Worm (Caenorhabditis elegans): ENCODE measurements around the gene Y56A3A.16.

The Y56A3A.16 gene

ce11 chrIII:11921658-11922098 lies 7.6 kb upstream of the Y56A3A.16 start, which contains the start of gene Y56A3A.22 (continued):
- TF ChIP-seq aha-1 (tag) (peak; percentile 96), mdt-29 (GFP tag; IDR thresholded peaks at IDR 0.05) (no peak), spr-1 (tag; optimal IDR thresholded peaks at IDR 0.05) (peak; percentile 30), lin-29 (GFP tag; IDR thresholded peaks at IDR 0.05) (no peak), spr-3 (GFP tag; optimal IDR thresholded peaks at IDR 0.05) (peak; percentile 67), daf-16 (GFP tag; optimal IDR thresholded peaks at IDR 0.05) (peak in 1 of 2 experiments; percentile 69), daf-16 (tag; optimal IDR thresholded peaks at IDR 0.05) (peak; percentile 27), ZK546.5 (tag; optimal IDR thresholded peaks at IDR 0.05) (no peak), ctbp-1 (GFP tag; IDR thresholded peaks at IDR 0.05) (0 out of 2 replicates have a peak, but pooled peaks have one; percentile 37), snpc-4 (tag; optimal IDR thresholded peaks at IDR 0.05) (no peak), madf-9 (GFP tag; conservative IDR thresholded peaks at IDR 0.05) (peak; percentile 17; the same call in 1 of the 2 replicates), ama-1 (optimal IDR thresholded peaks at IDR 0.05) (peak; percentile 92), lin-39 (tag; optimal IDR thresholded peaks at IDR 0.05) (no peak), madf-5 (GFP tag; IDR thresholded peaks at IDR 0.05) (no peak), ceh-20 (GFP tag; IDR thresholded peaks at IDR 0.05) (peak; percentile 50; the same call in 1 of the 2 replicates), pha-4 (GFP tag; IDR thresholded peaks at IDR 0.05) (peak; percentile 58; the same call in 1 of the 2 replicates), pha-4 (tag; optimal IDR thresholded peaks at IDR 0.05) (no peak), nhr-25 (tag; optimal IDR thresholded peaks at IDR 0.05; ENCODE audit: borderline replicate concordance, insufficient read depth) (no peak), hlh-11 (tag; optimal IDR thresholded peaks at IDR 0.05) (peak; percentile 42), lin-38 (GFP tag; IDR thresholded peaks at IDR 0.05) (peak; percentile 55), mdl-1 (tag; optimal IDR thresholded peaks at IDR 0.05) (no peak), T26A8.4 (GFP tag; IDR thresholded peaks at IDR 0.05) (peak; percentile 85), nhr-11 (tag; optimal IDR thresholded peaks at IDR 0.05) (no peak), aly-2 (tag; optimal IDR thresholded peaks at IDR 0.05) (no peak), set-16 (GFP tag; IDR thresholded peaks at IDR 0.05) (peak; percentile 22; the same call in 1 of the 2 replicates), nhr-10 (tag; optimal IDR thresholded peaks at IDR 0.05) (no peak), ztf-11 (tag; optimal IDR thresholded peaks at IDR 0.05) (no peak), dmd-9 (GFP tag; IDR thresholded peaks at IDR 0.05) (no peak), zfp-3 (GFP tag; conservative IDR thresholded peaks at IDR 0.05) (no peak; the same call in 1 of the 2 replicates), jun-1 (tag; optimal IDR thresholded peaks at IDR 0.05) (peak; percentile 22), hmg-1.1 (GFP tag; IDR thresholded peaks at IDR 0.05) (peak; percentile 27; the same call in 1 of the 2 replicates), dpl-1 (GFP tag; optimal IDR thresholded peaks at IDR 0.05) (no peak), F49E8.2 (tag; optimal IDR thresholded peaks at IDR 0.05; ENCODE audit: borderline replicate concordance) (no peak), lim-7 (GFP tag; IDR thresholded peaks at IDR 0.05) (0 out of 2 replicates have a peak, but pooled peaks have one; percentile 21), snpc-1.2 (GFP tag; IDR thresholded peaks at IDR 0.05) (peak; percentile 69), gei-8 (GFP tag; optimal IDR thresholded peaks at IDR 0.05) (peak; percentile 78), arid-1 (GFP tag; conservative IDR thresholded peaks at IDR 0.05) (peak; percentile 83), duxl-1 (tag; optimal IDR thresholded peaks at IDR 0.05; ENCODE audit: poor library complexity) (peak; percentile 23), nhr-48 (tag; optimal IDR thresholded peaks at IDR 0.05) (peak; percentile 14), nhr-42 (GFP tag; IDR thresholded peaks at IDR 0.05) (peak; percentile 59), tra-1 (GFP tag; IDR thresholded peaks at IDR 0.05) (peak; percentile 43; the same call in 1 of the 2 replicates), Y5F2A.4 (GFP tag; optimal IDR thresholded peaks at IDR 0.05) (peak; percentile 73)

Measured in whole organism, L4 larva.